Fruit fly (Drosophila melanogaster): ENCODE data around the gene Fntb.

Fntb gene

DNA sequence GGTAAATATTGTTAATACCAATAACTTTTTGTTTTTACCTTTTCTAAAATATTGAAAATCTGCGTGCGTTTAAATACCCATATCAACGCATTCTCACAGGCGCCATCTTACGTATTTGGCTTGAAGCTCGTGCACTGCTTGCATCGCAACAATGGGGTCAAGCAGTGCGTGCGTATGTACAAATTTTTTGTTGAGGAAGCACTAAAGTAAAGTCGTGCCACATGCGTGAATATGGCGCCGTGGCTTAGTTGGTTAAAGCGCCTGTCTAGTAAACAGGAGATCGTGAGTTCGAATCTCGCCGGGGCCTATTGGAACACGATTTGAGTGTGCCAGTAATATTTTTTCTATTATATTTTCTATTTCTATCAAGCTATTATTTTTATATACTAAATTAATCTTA, 1.1 kb upstream of the Fntb start (continued):
- TF ChIP-seq CG4328 (GFP tag; optimal IDR thresholded peaks at IDR 0.05) (no peak), chm (GFP tag; IDR thresholded peaks at IDR 0.05) (no peak), CG5953 (GFP tag; IDR thresholded peaks at IDR 0.05) (no peak), psq (GFP tag; optimal IDR thresholded peaks at IDR 0.05) (no peak), Ptx1 (GFP tag; IDR thresholded peaks at IDR 0.05) (peak; percentile 39; the same call in 1 of the 2 replicates), ash1 (GFP tag; optimal IDR thresholded peaks at IDR 0.05) (peak; percentile 10), dimm (GFP tag; IDR thresholded peaks at IDR 0.05) (no peak), al (GFP tag; IDR thresholded peaks at IDR 0.05) (no peak), Hmx (GFP tag; optimal IDR thresholded peaks at IDR 0.05) (no peak), Dip2 (GFP tag; IDR thresholded peaks at IDR 0.05) (no peak), CG4424 (GFP tag; optimal IDR thresholded peaks at IDR 0.05) (peak; percentile 35), CG11723 (GFP tag; optimal IDR thresholded peaks at IDR 0.05) (no peak), MESR4 (GFP tag; optimal IDR thresholded peaks at IDR 0.05) (no peak), CG30431 (GFP tag; optimal IDR thresholded peaks at IDR 0.05) (no peak), CG8478 (optimal IDR thresholded peaks at IDR 0.05) (no peak), CG15479 (GFP tag; optimal IDR thresholded peaks at IDR 0.05) (no peak), Scr (GFP tag; IDR thresholded peaks at IDR 0.05; ENCODE audit: partially characterized antibody) (peak; percentile 54), da (GFP tag; optimal IDR thresholded peaks at IDR 0.05) (no peak), Oli (tag; optimal IDR thresholded peaks at IDR 0.05) (no peak), schlank (tag; optimal IDR thresholded peaks at IDR 0.05) (no peak), Atf3 (GFP tag; optimal IDR thresholded peaks at IDR 0.05) (no peak), CG8089 (GFP tag; optimal IDR thresholded peaks at IDR 0.05) (no peak), Jarid2 (GFP tag; optimal IDR thresholded peaks at IDR 0.05) (no peak), CG2875 (GFP tag; optimal IDR thresholded peaks at IDR 0.05) (peak; percentile 20), pita (GFP tag; optimal IDR thresholded peaks at IDR 0.05) (no peak), abd-A (tag; optimal IDR thresholded peaks at IDR 0.05) (no peak), CG14014 (GFP tag; IDR thresholded peaks at IDR 0.05) (no peak), tap (tag; optimal IDR thresholded peaks at IDR 0.05) (peak; percentile 43), CG17359 (tag; optimal IDR thresholded peaks at IDR 0.05) (peak; percentile 54), CG3163 (GFP tag; optimal IDR thresholded peaks at IDR 0.05) (peak; percentile 55), CG10431 (GFP tag; optimal IDR thresholded peaks at IDR 0.05) (no peak), CkIIα-i1 (GFP tag; IDR thresholded peaks at IDR 0.05) (no peak), CG4404 (GFP tag; IDR thresholded peaks at IDR 0.05) (no peak), fd64A (GFP tag; optimal IDR thresholded peaks at IDR 0.05) (no peak), D (optimal IDR thresholded peaks at IDR 0.05) (no peak), D (GFP tag; optimal IDR thresholded peaks at IDR 0.05) (no peak), gcm (GFP tag; optimal IDR thresholded peaks at IDR 0.05) (peak; percentile 14), phol (tag; optimal IDR thresholded peaks at IDR 0.05) (peak; percentile 41), bigmax (GFP tag; optimal IDR thresholded peaks at IDR 0.05) (no peak), inv (GFP tag; IDR thresholded peaks at IDR 0.05; ENCODE audit: partially characterized antibody) (peak; percentile 46), CG16813 (GFP tag; IDR thresholded peaks at IDR 0.05; ENCODE audit: partially characterized antibody) (peak; percentile 67), toy (GFP tag; IDR thresholded peaks at IDR 0.05) (no peak), CG1603 (tag; optimal IDR thresholded peaks at IDR 0.05) (peak; percentile 73), CHES-1-like (GFP tag; optimal IDR thresholded peaks at IDR 0.05) (no peak), Xbp1 (GFP tag; optimal IDR thresholded peaks at IDR 0.05) (peak; percentile 67), CG4820 (GFP tag; optimal IDR thresholded peaks at IDR 0.05) (peak; percentile 15), jigr1 (GFP tag; IDR thresholded peaks at IDR 0.05) (no peak), Dp (GFP tag; optimal IDR thresholded peaks at IDR 0.05) (peak; percentile 37), wek (GFP tag; optimal IDR thresholded peaks at IDR 0.05) (peak; percentile 71), sens (GFP tag) (peak; percentile 45), CrebB (tag; optimal IDR thresholded peaks at IDR 0.05) (no peak), GATAe (GFP tag; conservative IDR thresholded peaks at IDR 0.05) (no peak)

All from whole organism, embryonic.